Worm (Caenorhabditis elegans): ENCODE results near the gene ivns-1.

- no peak for TF ChIP-seq ceh-9 (tag; optimal IDR thresholded peaks at IDR 0.05)
- no peak for TF ChIP-seq fkh-10 (GFP tag; optimal IDR thresholded peaks at IDR 0.05)
- TF ChIP-seq tbx-7 (tag; optimal IDR thresholded peaks at IDR 0.05) = no peak
- TF ChIP-seq ceh-45 (GFP tag; IDR thresholded peaks at IDR 0.05) = no peak
- TF ChIP-seq hlh-6 (tag; optimal IDR thresholded peaks at IDR 0.05) = no peak
- TF ChIP-seq hlh-8 (tag; optimal IDR thresholded peaks at IDR 0.05) = no peak
- TF ChIP-seq ztf-16 (tag; optimal IDR thresholded peaks at IDR 0.05) = no peak
- no peak for TF ChIP-seq ets-4 (tag; optimal IDR thresholded peaks at IDR 0.05)
- no peak for TF ChIP-seq rnt-1 (tag; optimal IDR thresholded peaks at IDR 0.05)
- TF ChIP-seq pha-4 (tag; optimal IDR thresholded peaks at IDR 0.05) = no peak
These were observed 38.9 kb downstream of the ivns-1 start for ce11 chrX:12595217-12595616.
